Worm (Caenorhabditis elegans): ENCODE data around the gene kin-20.

DNA sequence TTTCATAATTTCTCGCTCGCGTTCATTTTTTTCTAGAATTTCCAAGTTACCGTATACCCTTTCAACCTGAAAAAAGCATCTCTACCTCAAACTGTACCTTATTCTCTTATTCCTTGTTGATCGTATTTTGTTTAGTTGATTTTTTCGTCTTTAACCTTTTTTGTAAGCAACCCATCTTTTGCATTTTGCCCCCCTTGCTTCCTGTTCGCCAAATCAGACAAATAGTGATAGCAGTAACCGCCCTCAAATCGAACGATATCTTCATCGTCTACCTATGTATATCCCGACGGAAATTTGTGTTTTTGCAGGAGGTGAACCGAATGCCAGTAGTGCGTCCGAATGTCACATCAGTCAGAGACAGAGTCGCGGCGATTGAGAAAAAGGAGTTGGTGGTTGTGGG, 15.1 kb downstream of the kin-20 start, which contains the start of gene F46F2.5:
- TF ChIP-seq ceh-16 (tag; optimal IDR thresholded peaks at IDR 0.05), result no peak
- TF ChIP-seq pha-4 (tag; optimal IDR thresholded peaks at IDR 0.05), result no peak
- TF ChIP-seq ceh-82 (tag; optimal IDR thresholded peaks at IDR 0.05), result no peak
- TF ChIP-seq elt-2 (tag; optimal IDR thresholded peaks at IDR 0.05), result no peak
- TF ChIP-seq unc-62 (GFP tag; optimal IDR thresholded peaks at IDR 0.05), result no peak
- no peak for TF ChIP-seq ama-1 (optimal IDR thresholded peaks at IDR 0.05)
- TF ChIP-seq zag-1 (tag; optimal IDR thresholded peaks at IDR 0.05), result no peak
- no peak for TF ChIP-seq nhr-11 (tag; optimal IDR thresholded peaks at IDR 0.05)
